Worm (Caenorhabditis elegans) whole organism, L1 larva: ENCODE measurements around the gene ceh-37.

Experiments
- C34B4.2 ChIP-seq: sonication (generic microtip); optimal IDR thresholded peaks from 2 replicates; lab custom pipeline; 2017; ENCODE audit warnings: mild to moderate bottlenecking, missing genetic modification characterization, missing compliant biosample characterization
- blmp-1 ChIP-seq: fragments of 150-350 bp; optimal IDR thresholded peaks from 2 replicates; lab custom pipeline; 2014; ENCODE audit warnings: missing biosample characterization, missing genetic modification characterization
- egl-27 ChIP-seq, 2 experiments: fragments of 150-350 bp in 1 of 2; sonication (generic microtip); optimal IDR thresholded peaks; 3 replicates each; lab custom pipeline; 2017 to 2018; ENCODE audit warnings: missing biosample characterization in 2 of 2, missing genetic modification characterization in 2 of 2, missing genetic modification reagents in 2 of 2
- fos-1 ChIP-seq: fragments of 150-350 bp; optimal IDR thresholded peaks from 2 replicates; lab custom pipeline; 2014; ENCODE audit warnings: missing biosample characterization, missing genetic modification characterization
- mep-1 ChIP-seq: fragments of 150-350 bp; optimal IDR thresholded peaks from 2 replicates; lab custom pipeline; 2014; ENCODE audit warnings: missing biosample characterization, missing genetic modification characterization
- nhr-11 ChIP-seq: fragments of 150-350 bp; optimal IDR thresholded peaks from 2 replicates; lab custom pipeline; 2014; ENCODE audit warnings: missing biosample characterization, missing genetic modification characterization
- nhr-237 ChIP-seq: fragments of 150-350 bp; optimal IDR thresholded peaks from 2 replicates; lab custom pipeline; 2014; ENCODE audit warnings: missing biosample characterization, missing genetic modification characterization
- pqm-1 ChIP-seq: sonication (generic microtip); optimal IDR thresholded peaks from 3 replicates; lab custom pipeline; 2017; ENCODE audit warnings: missing biosample characterization, missing genetic modification characterization
- ztf-11 ChIP-seq, 2 experiments: sonication (generic microtip); optimal IDR thresholded peaks; 2 replicates each; lab custom pipeline; 2016 to 2017; ENCODE audit warnings: missing genetic modification characterization in 2 of 2, missing biosample characterization in 1 of 2, missing compliant biosample characterization in 1 of 2

DNA sequence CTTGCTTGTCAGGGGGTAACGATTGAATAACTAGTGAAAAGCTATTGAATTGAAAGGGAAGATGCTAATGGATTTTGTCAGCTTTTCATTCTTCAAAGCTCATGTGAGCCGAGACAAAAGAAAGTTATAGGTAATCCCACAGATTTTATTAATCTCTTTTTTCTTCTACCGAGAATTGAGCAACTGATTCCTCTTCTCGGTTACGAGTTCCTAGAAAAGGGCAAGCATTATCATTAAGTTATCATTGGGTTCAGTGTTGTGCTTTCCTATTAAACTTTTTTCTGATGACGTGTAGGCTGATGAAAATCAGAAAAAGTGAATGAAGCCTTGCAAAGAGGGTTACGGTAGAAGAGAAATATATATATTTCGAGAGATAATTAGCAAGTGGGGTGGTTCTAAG, 22.2 kb downstream of the ceh-37 start:
- no peak for TF ChIP-seq blmp-1 (tag; lab: Kevin White, UChicago)
- no peak for TF ChIP-seq mep-1 (tag; lab: Kevin White, UChicago)
- no peak for TF ChIP-seq C34B4.2 (tag; lab: Kevin White, UChicago)
- no peak for TF ChIP-seq nhr-11
- no peak for TF ChIP-seq fos-1 (tag; lab: Kevin White, UChicago)
- TF ChIP-seq pqm-1 (tag; lab: Kevin White, UChicago): no peak
- no peak for TF ChIP-seq ztf-11 (tag; optimal IDR thresholded peaks at IDR 0.05; lab: Kevin White, UChicago)
- TF ChIP-seq egl-27 (tag; optimal IDR thresholded peaks at IDR 0.05; lab: Kevin White, UChicago): no peak
- TF ChIP-seq nhr-237 (tag; lab: Kevin White, UChicago): no peak
